Fruit fly (Drosophila melanogaster): ENCODE results near the gene CG31882.
A peak's percentile ranks its signal among the peaks of the same experiment; 100 is the strongest.

DNA sequence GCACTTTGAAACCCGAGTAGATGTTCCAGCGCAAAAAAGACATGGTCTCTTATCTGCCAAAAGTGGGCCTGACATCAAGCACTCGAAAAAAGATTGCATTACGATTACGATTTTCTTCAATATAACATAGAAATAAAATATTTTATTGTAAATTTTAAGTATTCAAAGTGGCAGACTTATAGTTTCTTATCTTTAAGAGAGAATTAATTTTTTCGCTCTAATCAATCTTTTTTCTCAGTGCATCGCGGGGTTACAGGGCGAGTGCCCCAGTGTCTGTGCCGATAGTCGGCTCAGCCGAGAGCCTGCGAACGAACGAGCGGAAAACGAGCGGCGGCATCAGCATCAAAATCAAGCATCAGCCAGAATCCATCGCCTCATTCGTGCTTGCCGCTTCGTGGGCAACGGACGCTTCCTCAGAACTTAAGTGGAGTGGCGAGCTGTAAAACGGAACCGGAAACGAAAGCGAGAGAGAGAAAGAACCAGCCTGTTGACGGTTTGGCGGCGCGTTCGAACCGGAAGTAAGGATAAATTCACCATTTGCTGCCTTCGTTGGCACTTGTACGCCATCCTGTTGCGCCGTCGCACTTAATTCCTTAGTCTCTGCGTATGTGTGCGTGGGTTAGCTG lies 8.8 kb upstream of the CG31882 start, which contains the start of gene Apoltp:
- TF ChIP-seq CG4496 (GFP tag; IDR thresholded peaks at IDR 0.05) (peak; percentile 73), CG13204 (GFP tag; optimal IDR thresholded peaks at IDR 0.05) (peak; percentile 27), CG34367 (tag; optimal IDR thresholded peaks at IDR 0.05) (peak; percentile 27), rn (GFP tag; IDR thresholded peaks at IDR 0.05) (peak; percentile 49; the same call in 1 of the 2 replicates), EcR (GFP tag; optimal IDR thresholded peaks at IDR 0.05) (peak; percentile 50), Ets98B (GFP tag; IDR thresholded peaks at IDR 0.05) (peak; percentile 77), CG8159 (tag; optimal IDR thresholded peaks at IDR 0.05) (peak; percentile 85)
